Worm (Caenorhabditis elegans) whole organism, late embryonic: ENCODE measurements around the gene fbxb-117.
"Not testable (repeated sequence)": the region's sequence is repeated elsewhere in the genome, so short reads cannot be mapped to it uniquely, and the experiment has no call there.

ENCODE experiments used
- C08G9.2 ChIP-seq: sonication (generic microtip); optimal IDR thresholded peaks from 2 replicates; lab custom pipeline; 2016; ENCODE audit warnings: mild to moderate bottlenecking, missing genetic modification characterization, moderate library complexity, missing compliant biosample characterization
- C38D4.7 ChIP-seq: fragments of 200-800 bp; sonication (Bioruptor generic); optimal IDR thresholded peaks from 2 replicates; lab custom pipeline; 2018; ENCODE audit warnings: mild to moderate bottlenecking, missing genetic modification characterization, moderate library complexity, missing compliant biosample characterization
- F13H6.1 ChIP-seq: sonication (generic microtip); optimal IDR thresholded peaks from 2 replicates; lab custom pipeline; 2016; ENCODE audit warnings: missing genetic modification characterization, missing compliant biosample characterization
- T23F11.4 ChIP-seq: fragments of 200-800 bp; sonication (Bioruptor generic); optimal IDR thresholded peaks from 2 replicates; lab custom pipeline; 2018; ENCODE audit warnings: mild to moderate bottlenecking, missing genetic modification characterization, missing compliant biosample characterization
- Y22D7AL.16 ChIP-seq: sonication (generic microtip); optimal IDR thresholded peaks from 2 replicates; lab custom pipeline; 2016; ENCODE audit warnings: missing genetic modification characterization, missing compliant biosample characterization
- ahr-1 ChIP-seq: sonication (generic microtip); optimal IDR thresholded peaks from 2 replicates; lab custom pipeline; 2016; ENCODE audit warnings: missing genetic modification characterization, missing compliant biosample characterization
- ama-1 ChIP-seq: fragments of 150-350 bp; optimal IDR thresholded peaks from 2 replicates; lab custom pipeline; 2014
- ceh-14 ChIP-seq: sonication (generic microtip); optimal IDR thresholded peaks from 2 replicates; lab custom pipeline; 2016; ENCODE audit warnings: missing genotype, missing genetic modification characterization, missing compliant biosample characterization
- ceh-18 ChIP-seq: sonication (generic microtip); optimal IDR thresholded peaks from 2 replicates; lab custom pipeline; 2016; ENCODE audit warnings: missing genetic modification characterization, missing compliant biosample characterization
- ceh-22 ChIP-seq: sonication (generic microtip); optimal IDR thresholded peaks from 2 replicates; lab custom pipeline; 2017; ENCODE audit warnings: missing biosample characterization, missing genetic modification characterization
- ceh-24 ChIP-seq: sonication (generic microtip); optimal IDR thresholded peaks from 2 replicates; lab custom pipeline; 2016; ENCODE audit warnings: mild to moderate bottlenecking, missing genetic modification characterization, missing compliant biosample characterization
- ceh-30 ChIP-seq: fragments of 150-350 bp; optimal IDR thresholded peaks from 2 replicates; lab custom pipeline; 2014; ENCODE audit warnings: missing biosample characterization, missing genetic modification characterization
- ceh-31 ChIP-seq: sonication (generic microtip); optimal IDR thresholded peaks from 2 replicates; lab custom pipeline; 2016; ENCODE audit warnings: missing genetic modification characterization, missing compliant biosample characterization
- ceh-48 ChIP-seq: sonication (generic microtip); optimal IDR thresholded peaks from 2 replicates; lab custom pipeline; 2016; ENCODE audit warnings: missing genetic modification characterization, inconsistent platforms, missing compliant biosample characterization
- ceh-6 ChIP-seq: fragments of 200-800 bp; sonication (Bioruptor generic); optimal IDR thresholded peaks from 2 replicates; lab custom pipeline; 2018; ENCODE audit warnings: mild to moderate bottlenecking, missing genetic modification characterization, missing compliant biosample characterization
- che-1 ChIP-seq: sonication (generic microtip); optimal IDR thresholded peaks from 2 replicates; lab custom pipeline; 2016; ENCODE audit warnings: mild to moderate bottlenecking, missing genetic modification characterization, missing compliant biosample characterization
- dmd-4 ChIP-seq: sonication (generic microtip); optimal IDR thresholded peaks from 2 replicates; lab custom pipeline; 2016; ENCODE audit warnings: borderline replicate concordance, missing genetic modification characterization, missing compliant biosample characterization
- dve-1 ChIP-seq: sonication (generic microtip); optimal IDR thresholded peaks from 2 replicates; lab custom pipeline; 2017; ENCODE audit warnings: antibody characterized with exemption, mild to moderate bottlenecking, missing genetic modification characterization, missing compliant biosample characterization
- ets-4 ChIP-seq: sonication (generic microtip); optimal IDR thresholded peaks from 2 replicates; lab custom pipeline; 2016; ENCODE audit warnings: missing genetic modification characterization, missing compliant biosample characterization
- fkh-6 ChIP-seq: sonication (generic microtip); optimal IDR thresholded peaks from 2 replicates; lab custom pipeline; 2016; ENCODE audit warnings: missing genetic modification characterization, missing compliant biosample characterization
- gmeb-2 ChIP-seq: sonication (generic microtip); optimal IDR thresholded peaks from 2 replicates; lab custom pipeline; 2016; ENCODE audit warnings: missing genetic modification characterization, inconsistent platforms, missing compliant biosample characterization
- hlh-13 ChIP-seq: fragments of 200-800 bp; sonication (Bioruptor generic); optimal IDR thresholded peaks from 2 replicates; lab custom pipeline; 2018; ENCODE audit warnings: mild to moderate bottlenecking, missing genetic modification characterization, missing compliant biosample characterization
- hlh-15 ChIP-seq: sonication (generic microtip); optimal IDR thresholded peaks from 2 replicates; lab custom pipeline; 2016; ENCODE audit warnings: missing genetic modification characterization, missing compliant biosample characterization
- hlh-30 ChIP-seq: sonication (generic microtip); optimal IDR thresholded peaks from 2 replicates; lab custom pipeline; 2017; ENCODE audit warnings: antibody characterized with exemption, missing genetic modification characterization, missing compliant biosample characterization; ENCODE audit not compliant: insufficient read depth
- hlh-8 ChIP-seq: sonication (generic microtip); optimal IDR thresholded peaks from 2 replicates; lab custom pipeline; 2016; ENCODE audit warnings: missing genotype, missing genetic modification characterization, missing compliant biosample characterization
- lim-6 ChIP-seq: sonication (generic microtip); optimal IDR thresholded peaks from 2 replicates; lab custom pipeline; 2016; ENCODE audit warnings: missing genetic modification characterization, missing compliant biosample characterization
- mec-3 ChIP-seq: sonication (generic microtip); optimal IDR thresholded peaks from 2 replicates; lab custom pipeline; 2016; ENCODE audit warnings: borderline replicate concordance, missing genetic modification characterization, missing compliant biosample characterization
- nhr-11 ChIP-seq: fragments of 150-350 bp; optimal IDR thresholded peaks from 2 replicates; lab custom pipeline; 2014; ENCODE audit warnings: missing biosample characterization, missing genetic modification characterization
- odd-2 ChIP-seq: sonication (generic microtip); optimal IDR thresholded peaks from 2 replicates; lab custom pipeline; 2017; ENCODE audit warnings: antibody characterized with exemption, mild to moderate bottlenecking, missing genetic modification characterization, missing compliant biosample characterization
- pag-3 ChIP-seq: sonication (generic microtip); optimal IDR thresholded peaks from 2 replicates; lab custom pipeline; 2016; ENCODE audit warnings: missing compliant biosample characterization, missing genetic modification characterization, borderline replicate concordance
- pat-9 ChIP-seq: fragments of 200-800 bp; sonication (Bioruptor generic); optimal IDR thresholded peaks from 2 replicates; lab custom pipeline; 2018; ENCODE audit warnings: mild to moderate bottlenecking, missing genetic modification characterization, moderate library complexity, missing compliant biosample characterization
- pha-2 ChIP-seq: sonication (generic microtip); optimal IDR thresholded peaks from 2 replicates; lab custom pipeline; 2017; ENCODE audit warnings: mild to moderate bottlenecking, missing genetic modification characterization, missing compliant biosample characterization
- pqm-1 ChIP-seq: sonication (generic microtip); optimal IDR thresholded peaks from 2 replicates; lab custom pipeline; 2016; ENCODE audit warnings: missing genetic modification characterization, missing compliant biosample characterization
- pros-1 ChIP-seq: fragments of 150-350 bp; optimal IDR thresholded peaks from 2 replicates; lab custom pipeline; 2014; ENCODE audit warnings: missing biosample characterization, missing genetic modification reagents, missing genetic modification characterization
- ref-2 ChIP-seq: sonication (generic microtip); optimal IDR thresholded peaks from 2 replicates; lab custom pipeline; 2016; ENCODE audit warnings: missing genetic modification characterization, missing compliant biosample characterization
- sox-4 ChIP-seq: sonication (generic microtip); optimal IDR thresholded peaks from 2 replicates; lab custom pipeline; 2017; ENCODE audit warnings: mild to moderate bottlenecking, missing genetic modification characterization, inconsistent platforms, missing compliant biosample characterization
- syd-9 ChIP-seq: sonication (generic microtip); optimal IDR thresholded peaks from 2 replicates; lab custom pipeline; 2016; ENCODE audit warnings: mild to moderate bottlenecking, missing genetic modification characterization, moderate library complexity, missing compliant biosample characterization
- tbx-2 ChIP-seq: sonication (generic microtip); optimal IDR thresholded peaks from 2 replicates; lab custom pipeline; 2016; ENCODE audit warnings: missing genetic modification characterization, missing compliant biosample characterization
- ttx-3 ChIP-seq: sonication (generic microtip); optimal IDR thresholded peaks from 2 replicates; lab custom pipeline; 2016; ENCODE audit warnings: missing genetic modification reagents, missing genetic modification characterization, missing compliant biosample characterization
- unc-3 ChIP-seq, 2 experiments: fragments of 200-800 bp in 1 of 2; sonication (Bioruptor generic) in 1 of 2; sonication (generic microtip) in 1 of 2; conservative IDR thresholded peaks in 1 of 2; optimal IDR thresholded peaks in 1 of 2; 2 replicates each; pipeline versions ENCODE4 v1.3.6 to Lab custom; 2016 to 2022; ENCODE audit warnings: missing compliant biosample characterization in 2 of 2, missing genetic modification characterization in 2 of 2, missing genetic modification reagents in 1 of 2
- unc-42 ChIP-seq: sonication (generic microtip); optimal IDR thresholded peaks from 2 replicates; lab custom pipeline; 2016; ENCODE audit warnings: missing genotype, missing genetic modification characterization, missing compliant biosample characterization
- unc-55 ChIP-seq: sonication (generic microtip); optimal IDR thresholded peaks from 2 replicates; lab custom pipeline; 2017; ENCODE audit warnings: missing biosample characterization, missing genetic modification reagents, missing genetic modification characterization
- unc-86 ChIP-seq: sonication (generic microtip); optimal IDR thresholded peaks from 2 replicates; lab custom pipeline; 2016; ENCODE audit warnings: missing genetic modification characterization, missing compliant biosample characterization
- zip-5 ChIP-seq: sonication (generic microtip); optimal IDR thresholded peaks from 2 replicates; lab custom pipeline; 2016; ENCODE audit warnings: missing genetic modification characterization, missing compliant biosample characterization

fbxb-117 gene

DNA sequence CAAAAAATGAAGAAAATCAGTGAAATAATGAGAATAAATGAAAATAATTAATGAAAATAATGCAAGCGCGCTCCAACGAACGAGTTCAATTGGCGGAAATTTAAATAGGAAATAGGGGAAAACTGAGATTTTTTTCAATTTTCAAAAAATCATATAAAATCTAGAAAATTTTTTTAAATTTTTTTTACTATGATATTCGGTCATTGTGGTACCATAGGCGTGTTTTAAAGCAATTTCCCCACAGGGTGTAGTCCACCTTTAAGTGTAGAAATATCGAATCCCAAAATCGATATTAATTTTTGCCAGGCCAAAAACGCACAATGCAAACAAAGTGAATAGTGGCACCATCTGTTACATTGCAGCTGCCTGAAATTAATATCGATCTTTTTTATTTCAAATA, 18.3 kb upstream of the fbxb-117 start, which contains the start of gene F21D9.1:
Gene F21D9.1 (plus strand): TSS at position 301 of the 400 bp plus-strand sequence.
- not testable (repeated sequence) for TF ChIP-seq Y22D7AL.16, odd-2, pqm-1 (tag; lab: Kevin White, UChicago)

- no peak for TF ChIP-seq ceh-22 (tag; lab: Kevin White, UChicago)
- no peak for TF ChIP-seq pag-3 (tag; lab: Kevin White, UChicago)
- no peak for TF ChIP-seq hlh-8 (tag; lab: Kevin White, UChicago)
- no peak for TF ChIP-seq pqm-1 (tag; lab: Kevin White, UChicago)
- no peak for TF ChIP-seq ama-1 (lab: Kevin White, UChicago)
- no peak for TF ChIP-seq unc-86 (tag; lab: Kevin White, UChicago)
- TF ChIP-seq ceh-48 (tag; lab: Kevin White, UChicago): no peak
- no peak for TF ChIP-seq unc-55 (GFP tag; lab: Kevin White, UChicago)
- TF ChIP-seq ttx-3: no peak
- no peak for TF ChIP-seq lim-6 (tag; lab: Kevin White, UChicago)
- no peak for TF ChIP-seq T23F11.4 (GFP tag; lab: Kevin White, UChicago)
- TF ChIP-seq ceh-18 (tag; lab: Kevin White, UChicago): no peak
- TF ChIP-seq pha-2: no peak
- TF ChIP-seq hlh-30 (tag; lab: Kevin White, UChicago): no peak
- TF ChIP-seq dve-1: no peak
- TF ChIP-seq ets-4 (tag; lab: Kevin White, UChicago): no peak
- no peak for TF ChIP-seq gmeb-2 (tag; lab: Kevin White, UChicago)
- TF ChIP-seq ceh-30 (tag; lab: Kevin White, UChicago): no peak
- no peak for TF ChIP-seq pros-1
Measured at ce11 chrV:19276354-19276753, 6.1 kb upstream of the fbxb-117 start.

- TF ChIP-seq ceh-31 (no peak), unc-3 (GFP tag; conservative IDR thresholded peaks at IDR 0.05; lab: Robert Waterston, UW) (no peak), unc-3 (tag; optimal IDR thresholded peaks at IDR 0.05; lab: Kevin White, UChicago) (no peak), T23F11.4 (GFP tag; lab: Kevin White, UChicago) (no peak), zip-5 (tag; lab: Kevin White, UChicago) (no peak), unc-42 (no peak), tbx-2 (tag; lab: Kevin White, UChicago) (no peak), ceh-18 (tag; lab: Kevin White, UChicago) (no peak), ets-4 (tag; lab: Kevin White, UChicago) (no peak), fkh-6 (tag; lab: Kevin White, UChicago) (no peak), C38D4.7 (no peak), dve-1 (no peak), C08G9.2 (tag; lab: Kevin White, UChicago) (no peak), pha-2 (no peak), sox-4 (tag; lab: Kevin White, UChicago) (no peak), hlh-15 (tag; lab: Kevin White, UChicago) (no peak), ceh-48 (tag; lab: Kevin White, UChicago) (no peak)
Measured at ce11 chrV:19278488-19278887, 3.9 kb upstream of the fbxb-117 start.

DNA sequence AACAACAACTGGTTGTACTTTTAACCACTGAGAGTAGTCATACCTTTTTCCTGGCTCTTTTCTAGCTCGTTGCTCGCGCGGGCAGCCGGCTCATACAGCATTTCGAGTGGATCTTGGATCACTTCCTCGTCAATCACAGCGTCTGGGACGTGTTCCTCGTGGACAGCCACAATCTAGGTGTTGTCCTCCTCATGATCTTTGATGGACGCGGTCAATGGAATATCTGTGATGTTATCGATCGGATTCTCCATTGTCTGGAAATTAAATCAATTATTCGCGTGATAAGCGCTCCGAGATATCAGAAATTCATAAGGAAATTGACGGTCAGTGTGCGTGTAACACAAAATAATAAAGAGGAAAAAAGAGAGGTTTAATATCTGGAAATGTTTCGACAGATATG, 2.5 kb upstream of the fbxb-117 start, which contains the start of gene F21D9.8:
Gene F21D9.8 (minus strand): TSS at position 101 of the 400 bp plus-strand sequence.
- TF ChIP-seq F13H6.1 (tag; lab: Kevin White, UChicago): no peak
- no peak for TF ChIP-seq ahr-1 (tag; lab: Kevin White, UChicago)
- no peak for TF ChIP-seq ref-2 (tag; lab: Kevin White, UChicago)
- TF ChIP-seq ceh-48 (tag; lab: Kevin White, UChicago): no peak
- TF ChIP-seq, all 69 proteins: peak for 0

DNA sequence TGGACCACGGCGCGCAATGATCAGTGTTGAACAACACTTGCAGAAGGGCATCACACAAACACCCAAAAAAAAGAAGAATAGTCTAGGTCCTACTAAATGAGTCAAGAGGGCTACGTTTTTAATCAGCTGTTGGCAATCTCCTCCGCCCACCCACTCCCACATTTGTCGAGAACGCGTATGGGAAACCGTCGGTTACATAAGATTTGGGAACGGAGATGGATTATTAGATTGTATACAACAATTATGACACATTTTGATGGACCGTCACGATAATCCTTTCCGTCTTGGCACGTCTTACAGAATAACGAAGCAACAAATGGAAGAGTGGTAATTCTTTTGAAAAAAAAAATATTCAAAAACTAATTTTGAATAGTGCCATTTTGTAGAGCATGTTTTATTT, 3.5 kb downstream of the fbxb-117 start:
- TF ChIP-seq syd-9 (tag; lab: Kevin White, UChicago) (no peak), ceh-24 (tag; lab: Kevin White, UChicago) (no peak), pros-1 (no peak), pat-9 (tag; lab: Kevin White, UChicago) (no peak), tbx-2 (tag; lab: Kevin White, UChicago) (no peak), che-1 (no peak), ceh-31 (no peak), hlh-13 (GFP tag; lab: Kevin White, UChicago) (no peak), hlh-8 (tag; lab: Kevin White, UChicago) (no peak), ttx-3 (no peak), hlh-15 (tag; lab: Kevin White, UChicago) (no peak), dmd-4 (tag; lab: Kevin White, UChicago) (no peak), ceh-6 (GFP tag; lab: Kevin White, UChicago) (no peak), ceh-14 (tag; lab: Kevin White, UChicago) (no peak), unc-3 (GFP tag; conservative IDR thresholded peaks at IDR 0.05; lab: Robert Waterston, UW) (no peak), unc-3 (tag; optimal IDR thresholded peaks at IDR 0.05; lab: Kevin White, UChicago) (no peak), nhr-11 (tag; lab: Kevin White, UChicago) (no peak), mec-3 (tag; lab: Kevin White, UChicago) (no peak)
